Worm (Caenorhabditis elegans): ENCODE results near the gene B0244.17.

ce11 chrIII:5697266-5697665 is 35.8 kb upstream of the B0244.17 start, which contains the start of gene B0336.7:
- no peak for TF ChIP-seq jun-1 (tag; optimal IDR thresholded peaks at IDR 0.05)
- no peak for TF ChIP-seq skn-1 (tag; optimal IDR thresholded peaks at IDR 0.05)
- TF ChIP-seq fos-1 (tag; optimal IDR thresholded peaks at IDR 0.05) = no peak
- TF ChIP-seq lin-39 (tag; optimal IDR thresholded peaks at IDR 0.05) = no peak
- TF ChIP-seq ztf-11 (tag; optimal IDR thresholded peaks at IDR 0.05) = no peak
- no peak for TF ChIP-seq rnt-1 (tag; optimal IDR thresholded peaks at IDR 0.05)
- no peak for TF ChIP-seq zag-1 (tag; optimal IDR thresholded peaks at IDR 0.05)
- TF ChIP-seq nhr-11 (tag; optimal IDR thresholded peaks at IDR 0.05) = no peak
- TF ChIP-seq nhr-19 (GFP tag; conservative IDR thresholded peaks at IDR 0.05) = no peak
- no peak for TF ChIP-seq dpl-1 (GFP tag; optimal IDR thresholded peaks at IDR 0.05)
- TF ChIP-seq unc-98 (GFP tag; IDR thresholded peaks at IDR 0.05) = no peak
- TF ChIP-seq efl-1 (optimal IDR thresholded peaks at IDR 0.05) = no peak
- no peak for TF ChIP-seq efl-1 (GFP tag; optimal IDR thresholded peaks at IDR 0.05 in 1 of 2)
- TF ChIP-seq xbp-1 (tag; optimal IDR thresholded peaks at IDR 0.05) = no peak
